Worm (Caenorhabditis elegans) whole organism, midembryonic: ENCODE measurements around the gene srh-30.

Experiments
- klf-2 ChIP-seq: fragments of 200-800 bp; sonication (Bioruptor generic); conservative IDR thresholded peaks from 2 replicates; pipeline ENCODE4 v1.3.6; 2022; ENCODE audit warnings: missing genetic modification reagents, missing genetic modification characterization, missing compliant biosample characterization
- tab-1 ChIP-seq: fragments of 200-800 bp; sonication (Bioruptor generic); IDR thresholded peaks from 2 replicates; pipeline ENCODE4 v1.3.6; 2022; ENCODE audit warnings: missing genetic modification characterization, missing compliant biosample characterization
- ztf-29 ChIP-seq: fragments of 200-800 bp; sonication (Bioruptor generic); IDR thresholded peaks from 2 replicates; pipeline ENCODE4 v1.3.6; 2022; ENCODE audit warnings: missing genetic modification reagents, missing genetic modification characterization, missing compliant biosample characterization

- TF ChIP-seq ztf-29 (GFP tag; lab: Robert Waterston, UW) (no peak), tab-1 (GFP tag; lab: Robert Waterston, UW) (no peak), klf-2 (GFP tag; lab: Robert Waterston, UW) (no peak)
These were observed 10.7 kb upstream of the srh-30 start for ce11 chrV:6782260-6782659.
